Fruit fly (Drosophila melanogaster) whole organism, adult: ENCODE data around the gene CG17359.

Experiments used
- CG11617 ChIP-seq: fragments of 200-800 bp; sonication (Bioruptor generic); optimal IDR thresholded peaks from 2 replicates; lab custom pipeline; 2017; ENCODE audit warnings: mild to moderate bottlenecking, missing biosample characterization, missing genetic modification reagents, missing genetic modification characterization
- CG12768 ChIP-seq: fragments of 200-800 bp; sonication (Bioruptor generic); optimal IDR thresholded peaks from 2 replicates; lab custom pipeline; 2017; ENCODE audit warnings: missing biosample characterization, missing genetic modification characterization, mild to moderate bottlenecking, moderate library complexity, missing genetic modification reagents
- CG14711 ChIP-seq: fragments of 200-800 bp; sonication (Bioruptor generic); optimal IDR thresholded peaks from 2 replicates; lab custom pipeline; 2018; ENCODE audit warnings: missing biosample characterization, mild to moderate bottlenecking, missing genetic modification characterization, moderate library complexity
- CG1620 ChIP-seq: fragments of 200-800 bp; sonication (Bioruptor generic); optimal IDR thresholded peaks from 2 replicates; lab custom pipeline; 2016; ENCODE audit warnings: missing biosample characterization, missing genetic modification characterization
- CG33017 ChIP-seq: fragments of 200-800 bp; sonication (Bioruptor generic); optimal IDR thresholded peaks from 2 replicates; lab custom pipeline; 2018; ENCODE audit warnings: missing biosample characterization, mild to moderate bottlenecking, missing genetic modification characterization, moderate library complexity
- CG5204 ChIP-seq: fragments of 200-800 bp; sonication (Bioruptor generic); optimal IDR thresholded peaks from 2 replicates; lab custom pipeline; 2016; ENCODE audit warnings: missing biosample characterization, missing genetic modification characterization
- CG7045 ChIP-seq: fragments of 200-800 bp; sonication (Bioruptor generic); optimal IDR thresholded peaks from 2 replicates; lab custom pipeline; 2017; ENCODE audit warnings: missing biosample characterization, mild to moderate bottlenecking, missing genetic modification characterization
- CG7101 ChIP-seq: fragments of 200-800 bp; sonication (Bioruptor generic); optimal IDR thresholded peaks from 2 replicates; lab custom pipeline; 2018; ENCODE audit warnings: missing biosample characterization, mild to moderate bottlenecking, missing genetic modification characterization, moderate library complexity
- Clk ChIP-seq: fragments of 200-800 bp; sonication (Bioruptor generic); optimal IDR thresholded peaks from 2 replicates; lab custom pipeline; 2017; ENCODE audit warnings: missing biosample characterization, missing genetic modification characterization
- Crg-1 ChIP-seq: fragments of 200-800 bp; sonication (Bioruptor generic); optimal IDR thresholded peaks from 2 replicates; lab custom pipeline; 2016; ENCODE audit warnings: missing biosample characterization, missing genetic modification characterization
- Hr96 ChIP-seq: fragments of 200-800 bp; sonication (Bioruptor generic); optimal IDR thresholded peaks from 2 replicates; lab custom pipeline; 2016; ENCODE audit warnings: missing biosample characterization, missing genetic modification characterization
- Mnt ChIP-seq: fragments of 200-800 bp; sonication (Bioruptor generic); optimal IDR thresholded peaks from 2 replicates; lab custom pipeline; 2016; ENCODE audit warnings: missing biosample characterization, mild to moderate bottlenecking, missing genetic modification characterization
- bab1 ChIP-seq: fragments of 200-800 bp; sonication (Bioruptor generic); optimal IDR thresholded peaks from 3 replicates; lab custom pipeline; 2019; ENCODE audit warnings: missing biosample characterization, mild to moderate bottlenecking, missing genetic modification characterization, moderate library complexity
- cic ChIP-seq: fragments of 200-800 bp; sonication (Bioruptor generic); optimal IDR thresholded peaks from 2 replicates; lab custom pipeline; 2017; ENCODE audit warnings: missing biosample characterization, mild to moderate bottlenecking, missing genetic modification characterization, moderate library complexity
- cnc ChIP-seq, 2 experiments: fragments of >200 bp; optimal IDR thresholded peaks; 2 replicates each; lab custom pipeline; 2017
- kay ChIP-seq: fragments of 200-800 bp; sonication (Bioruptor generic); peaks from one replicate; lab custom pipeline; 2016; ENCODE audit warnings: missing biosample characterization, missing genetic modification characterization, borderline replicate concordance
- ovo ChIP-seq: fragments of 200-800 bp; sonication (Bioruptor generic); optimal IDR thresholded peaks from 2 replicates; lab custom pipeline; 2016; ENCODE audit warnings: missing biosample characterization, missing genetic modification characterization
- pad ChIP-seq: fragments of 200-800 bp; sonication (Bioruptor generic); optimal IDR thresholded peaks from 3 replicates; lab custom pipeline; 2017; ENCODE audit warnings: missing biosample characterization, missing genetic modification characterization, mild to moderate bottlenecking, moderate library complexity, missing genetic modification reagents
- tj ChIP-seq: fragments of 200-800 bp; sonication (Bioruptor generic); optimal IDR thresholded peaks from 3 replicates; lab custom pipeline; 2017; ENCODE audit warnings: missing biosample characterization, mild to moderate bottlenecking, missing genetic modification characterization, moderate library complexity
- toe ChIP-seq: fragments of 200-800 bp; sonication (Bioruptor generic); optimal IDR thresholded peaks from 2 replicates; lab custom pipeline; 2016; ENCODE audit warnings: missing biosample characterization, missing genetic modification characterization

CG17359 gene

dm6 chr3L:14001658-14002523, 2.8 kb upstream of the CG17359 start, which contains the start of the genes Nprl3 and upSET:
Gene Nprl3, minus strand, starts transcription at chr3L:14001880.
Gene upSET, plus strand, starts transcription at chr3L:14002127.
- TF ChIP-seq cic (no peak), ovo (no peak), cnc (optimal IDR thresholded peaks at IDR 0.05; lab: Kevin White, UChicago) (no peak), CG7045 (no peak), CG14711 (tag; lab: Kevin White, UChicago) (peak; percentile 33), CG12768 (GFP tag; lab: Kevin White, UChicago) (peak; percentile 13), CG5204 (no peak), kay (GFP tag; lab: Kevin White, UChicago) (no peak), Mnt (GFP tag; lab: Kevin White, UChicago) (peak; percentile 60), pad (GFP tag; lab: Kevin White, UChicago) (no peak), tj (no peak), CG1620 (GFP tag; lab: Kevin White, UChicago) (peak; percentile 30), CG7101 (tag; lab: Kevin White, UChicago) (peak; percentile 16), Crg-1 (GFP tag; lab: Kevin White, UChicago) (no peak), toe (no peak), CG33017 (tag; lab: Kevin White, UChicago) (no peak), Hr96 (GFP tag; lab: Kevin White, UChicago) (peak; percentile 49), CG11617 (GFP tag; lab: Kevin White, UChicago) (peak; percentile 36), bab1 (peak; percentile 7), Clk (GFP tag; lab: Kevin White, UChicago) (no peak)

dm6 chr3L:13996992-13997391, 2.1 kb downstream of the CG17359 start, which contains the start of gene CG17361:
Gene CG17361, plus strand, starts transcription at chr3L:13997191.
- TF ChIP-seq pad (GFP tag; lab: Kevin White, UChicago) (no peak), CG11617 (GFP tag; lab: Kevin White, UChicago) (no peak), cnc (optimal IDR thresholded peaks at IDR 0.05; lab: Kevin White, UChicago) (no peak), CG14711 (tag; lab: Kevin White, UChicago) (peak; percentile 37), ovo (no peak), CG7045 (no peak), CG7101 (tag; lab: Kevin White, UChicago) (peak; percentile 15)

- TF ChIP-seq CG7101 (tag; lab: Kevin White, UChicago), result no peak
- TF ChIP-seq pad (GFP tag; lab: Kevin White, UChicago), result no peak
- TF ChIP-seq CG12768 (GFP tag; lab: Kevin White, UChicago), result no peak
- TF ChIP-seq kay (GFP tag; lab: Kevin White, UChicago), result no peak
- TF ChIP-seq Mnt (GFP tag; lab: Kevin White, UChicago), result no peak
- no peak for TF ChIP-seq CG7045
- no peak for TF ChIP-seq toe
- no peak for TF ChIP-seq CG1620 (GFP tag; lab: Kevin White, UChicago)
- no peak for TF ChIP-seq Crg-1 (GFP tag; lab: Kevin White, UChicago)
Measured at dm6 chr3L:13996437-13996836, 2.6 kb downstream of the CG17359 start.

- TF ChIP-seq cic (no peak), CG7101 (tag; lab: Kevin White, UChicago) (peak; percentile 83), toe (no peak), CG5204 (no peak), Crg-1 (GFP tag; lab: Kevin White, UChicago) (no peak), pad (GFP tag; lab: Kevin White, UChicago) (peak; percentile 22), cnc (optimal IDR thresholded peaks at IDR 0.05; lab: Kevin White, UChicago) (no peak), bab1 (peak; percentile 88), CG11617 (GFP tag; lab: Kevin White, UChicago) (peak; percentile 30), CG7045 (peak; percentile 25), CG1620 (GFP tag; lab: Kevin White, UChicago) (no peak), CG14711 (tag; lab: Kevin White, UChicago) (peak; percentile 63), kay (GFP tag; lab: Kevin White, UChicago) (no peak), CG33017 (tag; lab: Kevin White, UChicago) (peak; percentile 86), Hr96 (GFP tag; lab: Kevin White, UChicago) (no peak), ovo (peak; percentile 63), Mnt (GFP tag; lab: Kevin White, UChicago) (no peak), Clk (GFP tag; lab: Kevin White, UChicago) (no peak), tj (peak; percentile 3), CG12768 (GFP tag; lab: Kevin White, UChicago) (peak; percentile 63)
Measured at dm6 chr3L:13993742-13994719, 5.0 kb downstream of the CG17359 start, which contains the start of gene CtsK1. Gene CtsK1, plus strand, starts transcription at chr3L:13994231.

dm6 chr3L:13993233-13993741, 5.8 kb downstream of the CG17359 start, which contains the start of gene CG17364:
Gene CG17364, minus strand, starts transcription at chr3L:13993400.
- TF ChIP-seq toe, result no peak
- TF ChIP-seq cnc (optimal IDR thresholded peaks at IDR 0.05; lab: Kevin White, UChicago), result no peak
- no peak for TF ChIP-seq kay (GFP tag; lab: Kevin White, UChicago)
- TF ChIP-seq cic, result no peak
- no peak for TF ChIP-seq Hr96 (GFP tag; lab: Kevin White, UChicago)
- no peak for TF ChIP-seq CG14711 (tag; lab: Kevin White, UChicago)
- TF ChIP-seq Mnt (GFP tag; lab: Kevin White, UChicago), result no peak
- no peak for TF ChIP-seq CG12768 (GFP tag; lab: Kevin White, UChicago)
- TF ChIP-seq Clk (GFP tag; lab: Kevin White, UChicago), result no peak
- no peak for TF ChIP-seq CG5204
